Worm (Caenorhabditis elegans) whole organism, L1 larva: Measurements from ENCODE around the gene M163.22.

Source experiments
- ama-1 ChIP-seq: fragments of 150-350 bp; optimal IDR thresholded peaks from 2 replicates; lab custom pipeline; 2014
- ztf-11 ChIP-seq, 2 experiments: sonication (generic microtip); optimal IDR thresholded peaks; 2 replicates each; lab custom pipeline; 2016 to 2017; ENCODE audit warnings: missing genetic modification characterization in 2 of 2, missing biosample characterization in 1 of 2, missing compliant biosample characterization in 1 of 2

- TF ChIP-seq ama-1 (lab: Kevin White, UChicago) (no peak), ztf-11 (tag; optimal IDR thresholded peaks at IDR 0.05; lab: Kevin White, UChicago) (no peak)
These were observed 22.1 kb downstream of the M163.22 start for ce11 chrX:14487832-14488231.
